Fruit fly (Drosophila melanogaster) whole organism, embryonic: Measurements from ENCODE around the gene wap.
A peak's percentile ranks its signal among the peaks of the same experiment; 100 is the strongest.

Source experiments
- Abd-B ChIP-seq: fragments of 200-800 bp; sonication (Bioruptor generic); optimal IDR thresholded peaks from 2 replicates; lab custom pipeline; 2018; ENCODE audit warnings: missing biosample characterization, mild to moderate bottlenecking, missing genetic modification characterization, moderate library complexity
- Blimp-1 ChIP-seq: fragments of 200-800 bp; sonication (Bioruptor generic); optimal IDR thresholded peaks from 3 replicates; lab custom pipeline; 2018; ENCODE audit warnings: missing biosample characterization, missing genetic modification characterization, mild to moderate bottlenecking, moderate library complexity, missing genetic modification reagents
- CG10321 ChIP-seq: fragments of 200-800 bp; sonication (Bioruptor generic); IDR thresholded peaks from 2 replicates; pipeline ENCODE4 v1.3.6; 2022; ENCODE audit warnings: missing biosample characterization, missing genetic modification characterization
- CG10543 ChIP-seq: fragments of 200-800 bp; sonication (Bioruptor generic); optimal IDR thresholded peaks from 3 replicates; lab custom pipeline; 2017; ENCODE audit warnings: missing biosample characterization, mild to moderate bottlenecking, missing genetic modification characterization, moderate library complexity
- CG15479 ChIP-seq: fragments of 200-800 bp; sonication (Bioruptor generic); optimal IDR thresholded peaks from 3 replicates; lab custom pipeline; 2019; ENCODE audit warnings: missing biosample characterization, mild to moderate bottlenecking, missing genetic modification characterization, moderate library complexity
- CG1603 ChIP-seq: fragments of 200-800 bp; sonication (Bioruptor generic); optimal IDR thresholded peaks from 2 replicates; lab custom pipeline; 2019; ENCODE audit warnings: missing biosample characterization, mild to moderate bottlenecking, missing genetic modification characterization, moderate library complexity
- CG1832 ChIP-seq: fragments of 200-800 bp; sonication (Bioruptor generic); optimal IDR thresholded peaks from 2 replicates; lab custom pipeline; 2017; ENCODE audit warnings: missing biosample characterization, mild to moderate bottlenecking, missing genetic modification characterization, inconsistent platforms
- CG2889 ChIP-seq: fragments of 200-800 bp; sonication (Bioruptor generic); IDR thresholded peaks from 3 replicates; pipeline ENCODE4 v1.3.6; 2022; ENCODE audit warnings: missing biosample characterization, missing genetic modification characterization
- CG34422 ChIP-seq: fragments of 200-800 bp; sonication (Bioruptor generic); IDR thresholded peaks from 3 replicates; pipeline ENCODE4 v1.3.6; 2022; ENCODE audit warnings: missing biosample characterization, missing genetic modification characterization
- CG42726 ChIP-seq: fragments of 200-800 bp; sonication (Bioruptor generic); IDR thresholded peaks from 2 replicates; pipeline ENCODE4 v1.3.6; 2022; ENCODE audit warnings: missing biosample characterization, missing genetic modification characterization; ENCODE audit not compliant: partially characterized antibody
- CG4360 ChIP-seq: fragments of 200-800 bp; sonication (Bioruptor generic); IDR thresholded peaks from 2 replicates; pipeline ENCODE4 v1.3.6; 2022; ENCODE audit warnings: missing biosample characterization, missing genetic modification characterization
- CG6272 ChIP-seq: fragments of 200-800 bp; sonication (Bioruptor generic); IDR thresholded peaks from 2 replicates; pipeline ENCODE4 v1.3.6; 2022; ENCODE audit warnings: missing biosample characterization, missing genetic modification characterization
- CG8290 ChIP-seq, 3 experiments: fragments of 200-800 bp; sonication (Bioruptor generic); optimal IDR thresholded peaks; 2 replicates each; lab custom pipeline; 2016 to 2019; ENCODE audit warnings: missing biosample characterization in 3 of 3, missing genetic modification characterization in 3 of 3, mild to moderate bottlenecking in 2 of 3, moderate library complexity in 1 of 3
- CG8478 ChIP-seq: fragments of >200 bp; optimal IDR thresholded peaks from 2 replicates; lab custom pipeline; 2018
- CG9609 ChIP-seq: fragments of 200-800 bp; sonication (Bioruptor generic); optimal IDR thresholded peaks from 3 replicates; lab custom pipeline; 2016; ENCODE audit warnings: missing biosample characterization, missing genetic modification characterization
- CG9797 ChIP-seq: fragments of 200-800 bp; sonication (Bioruptor generic); optimal IDR thresholded peaks from 3 replicates; lab custom pipeline; 2018; ENCODE audit warnings: missing biosample characterization, mild to moderate bottlenecking, missing genetic modification characterization
- E2f1 ChIP-seq: fragments of 200-800 bp; sonication (Bioruptor generic); IDR thresholded peaks from 2 replicates; pipeline ENCODE4 v1.3.6; 2022; ENCODE audit warnings: missing biosample characterization, missing genetic modification characterization
- ERR ChIP-seq: fragments of 200-800 bp; sonication (Bioruptor generic); optimal IDR thresholded peaks from 2 replicates; lab custom pipeline; 2016; ENCODE audit warnings: missing biosample characterization, missing genetic modification characterization
- Fer3 ChIP-seq: fragments of 200-800 bp; sonication (Bioruptor generic); optimal IDR thresholded peaks from 2 replicates; lab custom pipeline; 2018; ENCODE audit warnings: missing biosample characterization, mild to moderate bottlenecking, missing genetic modification characterization, moderate library complexity
- GATAe ChIP-seq: fragments of 200-800 bp; sonication (Bioruptor generic); conservative IDR thresholded peaks from 2 replicates; pipeline ENCODE4 v1.3.6; 2022; ENCODE audit warnings: missing biosample characterization, missing genetic modification characterization
- Mad ChIP-seq: fragments of 200-800 bp; sonication (Bioruptor generic); optimal IDR thresholded peaks from 2 replicates; lab custom pipeline; 2016; ENCODE audit warnings: missing biosample characterization, missing genetic modification characterization
- Med ChIP-seq: fragments of 200-800 bp; sonication (Bioruptor generic); peaks from one replicate; lab custom pipeline; 2016; ENCODE audit warnings: missing biosample characterization, missing genetic modification characterization, mild to moderate bottlenecking, inconsistent platforms, moderate library complexity
- Nf-YC ChIP-seq: fragments of 200-800 bp; optimal IDR thresholded peaks from 3 replicates; lab custom pipeline; 2019; ENCODE audit warnings: missing biosample characterization, mild to moderate bottlenecking, missing genetic modification characterization, moderate library complexity
- Pdp1 ChIP-seq, 2 experiments: fragments of 200-800 bp; sonication (Bioruptor generic); optimal IDR thresholded peaks; 3 replicates each; lab custom pipeline; 2016; ENCODE audit warnings: missing biosample characterization in 2 of 2, missing genetic modification characterization in 2 of 2, mild to moderate bottlenecking in 1 of 2, moderate library complexity in 1 of 2
- Sox102F ChIP-seq: fragments of 200-800 bp; sonication (Bioruptor generic); optimal IDR thresholded peaks from 2 replicates; lab custom pipeline; 2018; ENCODE audit warnings: missing biosample characterization, mild to moderate bottlenecking, missing genetic modification characterization, moderate library complexity
- cg ChIP-seq: fragments of 200-800 bp; sonication (Bioruptor generic); optimal IDR thresholded peaks from 3 replicates; lab custom pipeline; 2019; ENCODE audit warnings: missing biosample characterization, mild to moderate bottlenecking, missing genetic modification characterization, moderate library complexity
- crol ChIP-seq: fragments of 200-800 bp; sonication (Bioruptor generic); IDR thresholded peaks from 2 replicates; pipeline ENCODE4 v1.3.6; 2022; ENCODE audit warnings: missing biosample characterization, missing genetic modification characterization
- ems ChIP-seq: fragments of 200-800 bp; sonication (Bioruptor generic); optimal IDR thresholded peaks from 3 replicates; lab custom pipeline; 2016; ENCODE audit warnings: missing biosample characterization, missing genetic modification characterization
- ftz-f1 ChIP-seq: fragments of 200-800 bp; sonication (Bioruptor generic); optimal IDR thresholded peaks from 2 replicates; lab custom pipeline; 2016; ENCODE audit warnings: missing biosample characterization, missing genetic modification characterization
- gcm ChIP-seq: fragments of 200-800 bp; sonication (Bioruptor generic); optimal IDR thresholded peaks from 2 replicates; lab custom pipeline; 2019; ENCODE audit warnings: missing biosample characterization, mild to moderate bottlenecking, missing genetic modification characterization, moderate library complexity
- gfzf ChIP-seq: fragments of 200-800 bp; sonication (Bioruptor generic); optimal IDR thresholded peaks from 2 replicates; lab custom pipeline; 2016; ENCODE audit warnings: missing biosample characterization, mild to moderate bottlenecking, missing genetic modification characterization, moderate library complexity
- h ChIP-seq: fragments of >200 bp; optimal IDR thresholded peaks from 2 replicates; lab custom pipeline; 2017
- kni ChIP-seq: fragments of 200-800 bp; sonication (Bioruptor generic); optimal IDR thresholded peaks from 3 replicates; lab custom pipeline; 2017; ENCODE audit warnings: mild to moderate bottlenecking, missing biosample characterization, missing genetic modification reagents, missing genetic modification characterization
- knrl ChIP-seq: fragments of 200-800 bp; sonication (Bioruptor generic); IDR thresholded peaks from 3 replicates; pipeline ENCODE4 v1.3.6; 2022; ENCODE audit warnings: missing biosample characterization, missing genetic modification characterization; ENCODE audit not compliant: partially characterized antibody
- onecut ChIP-seq: fragments of 200-800 bp; sonication (Bioruptor generic); IDR thresholded peaks from 2 replicates; pipeline ENCODE4 v1.3.6; 2022; ENCODE audit warnings: missing biosample characterization, missing genetic modification characterization
- p53 ChIP-seq: fragments of 200-800 bp; sonication (Bioruptor generic); optimal IDR thresholded peaks from 2 replicates; lab custom pipeline; 2016; ENCODE audit warnings: missing biosample characterization, missing genetic modification characterization
- sd ChIP-seq: fragments of 200-800 bp; sonication (Bioruptor generic); optimal IDR thresholded peaks from 3 replicates; lab custom pipeline; 2018; ENCODE audit warnings: missing biosample characterization, mild to moderate bottlenecking, missing genetic modification characterization, moderate library complexity
- sens ChIP-seq: fragments of 200-800 bp; sonication (Bioruptor generic); peaks from one replicate; lab custom pipeline; 2016; ENCODE audit warnings: missing biosample characterization, missing genetic modification characterization
- sqz ChIP-seq: fragments of 200-800 bp; sonication (Bioruptor generic); optimal IDR thresholded peaks from 3 replicates; lab custom pipeline; 2018; ENCODE audit warnings: missing biosample characterization, mild to moderate bottlenecking, missing genetic modification characterization
- sug ChIP-seq: fragments of 200-800 bp; optimal IDR thresholded peaks from 2 replicates; lab custom pipeline; 2019; ENCODE audit warnings: missing biosample characterization, mild to moderate bottlenecking, missing genetic modification characterization, moderate library complexity

wap gene

DNA sequence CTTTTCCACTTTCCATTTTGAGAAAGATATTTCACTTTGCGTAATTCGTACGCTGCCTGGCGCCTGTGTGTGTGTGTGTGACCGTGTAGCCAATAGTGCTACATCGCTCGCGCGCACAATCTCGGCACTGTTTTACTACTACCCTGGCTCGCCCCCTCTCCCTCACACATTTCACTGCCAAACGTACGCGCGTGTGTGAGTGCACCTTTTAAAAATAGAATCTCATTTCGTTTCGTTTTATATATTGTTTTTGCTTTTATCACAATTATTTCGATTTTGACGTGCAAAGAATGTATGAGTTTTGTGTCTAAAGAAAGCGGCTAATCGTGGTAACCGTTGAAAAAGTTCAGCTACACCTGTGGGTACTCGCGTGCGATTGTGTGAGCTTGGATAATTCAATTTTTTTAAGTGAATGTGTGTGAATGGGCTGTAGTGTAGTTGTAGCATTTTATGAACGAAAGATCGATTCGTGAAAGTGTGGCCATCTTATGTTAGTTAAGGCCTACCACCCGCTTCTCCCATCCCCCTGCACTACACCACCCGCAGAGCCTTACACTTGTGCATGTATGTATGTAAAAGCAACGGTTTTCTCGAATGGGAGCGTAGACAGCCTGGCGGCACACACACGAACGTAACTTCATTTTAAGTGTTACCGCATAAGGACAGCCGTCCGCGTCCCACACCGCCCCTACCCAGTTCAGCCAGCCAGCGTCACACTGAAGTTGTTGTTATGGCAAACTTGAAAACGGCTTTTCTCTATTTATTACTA, 1.1 kb upstream of the wap start:
- TF ChIP-seq CG8478 (lab: Kevin White, UChicago) = peak; percentile 10
- peak; percentile 52 for TF ChIP-seq Nf-YC (tag; lab: Kevin White, UChicago)
- peak; percentile 16 for TF ChIP-seq gfzf (GFP tag; lab: Kevin White, UChicago)
- TF ChIP-seq CG9609 (GFP tag; lab: Kevin White, UChicago) = no peak
- TF ChIP-seq sens (GFP tag; lab: Kevin White, UChicago) = peak; percentile 77
- TF ChIP-seq Fer3 (tag; lab: Kevin White, UChicago) = no peak
- TF ChIP-seq cg (GFP tag; lab: Kevin White, UChicago) = peak; percentile 89
- peak; percentile 48 for TF ChIP-seq kni
- no peak for TF ChIP-seq knrl
- TF ChIP-seq sd (tag; lab: Kevin White, UChicago) = peak; percentile 58
- TF ChIP-seq CG1832 = peak; percentile 78
- no peak for TF ChIP-seq CG6272 (GFP tag; lab: Robert Waterston, UW)
- no peak for TF ChIP-seq ems (GFP tag; lab: Kevin White, UChicago)
- peak; percentile 40 for TF ChIP-seq CG10543
- TF ChIP-seq CG10321 (GFP tag; lab: Robert Waterston, UW) = peak; percentile 84
- peak; percentile 67 for TF ChIP-seq onecut
- peak; percentile 71 for TF ChIP-seq crol (GFP tag; lab: Robert Waterston, UW)
- TF ChIP-seq E2f1 (GFP tag; lab: Robert Waterston, UW) = no peak
- TF ChIP-seq GATAe (GFP tag; lab: Robert Waterston, UW) = no peak
- TF ChIP-seq sug (tag; lab: Kevin White, UChicago) = peak; percentile 54
- no peak for TF ChIP-seq CG1603 (tag; lab: Kevin White, UChicago)
- no peak for TF ChIP-seq Abd-B (GFP tag; lab: Kevin White, UChicago)
- TF ChIP-seq sqz (GFP tag; lab: Kevin White, UChicago) = no peak
- peak; percentile 63 for TF ChIP-seq Blimp-1 (GFP tag; lab: Kevin White, UChicago)
- TF ChIP-seq gcm (GFP tag; lab: Kevin White, UChicago) = peak; percentile 1
- TF ChIP-seq CG42726 (GFP tag; lab: Robert Waterston, UW) = no peak
- peak; percentile 73 for TF ChIP-seq Med (GFP tag; lab: Kevin White, UChicago)
- TF ChIP-seq p53 (GFP tag; lab: Kevin White, UChicago) = no peak
- TF ChIP-seq CG2889 = no peak
- peak; percentile 21 for TF ChIP-seq CG9797 (GFP tag; lab: Kevin White, UChicago)
- TF ChIP-seq ERR (GFP tag; lab: Kevin White, UChicago) = peak; percentile 0
- peak; percentile 46; the same call in 1 of the 2 replicates for TF ChIP-seq CG4360
- TF ChIP-seq CG8290 (GFP tag; optimal IDR thresholded peaks at IDR 0.05; lab: Kevin White, UChicago) = no peak
- TF ChIP-seq CG8290 (tag; optimal IDR thresholded peaks at IDR 0.05; lab: Kevin White, UChicago) = peak in 1 of 2 experiments; percentile 12
- peak; percentile 28 for TF ChIP-seq ftz-f1 (GFP tag; lab: Kevin White, UChicago)
- TF ChIP-seq Mad (GFP tag; lab: Kevin White, UChicago) = no peak
- TF ChIP-seq Sox102F (GFP tag; lab: Kevin White, UChicago) = no peak
- TF ChIP-seq h (lab: Kevin White, UChicago) = no peak
- TF ChIP-seq CG34422 (GFP tag; lab: Robert Waterston, UW) = no peak
- TF ChIP-seq CG15479 (GFP tag; lab: Kevin White, UChicago) = peak; percentile 70
- peak in 1 of 2 experiments; percentile 83 for TF ChIP-seq Pdp1 (GFP tag; optimal IDR thresholded peaks at IDR 0.05; lab: Kevin White, UChicago)
